Worm (Caenorhabditis elegans): Measurements from ENCODE around the gene ZK688.5.

DNA sequence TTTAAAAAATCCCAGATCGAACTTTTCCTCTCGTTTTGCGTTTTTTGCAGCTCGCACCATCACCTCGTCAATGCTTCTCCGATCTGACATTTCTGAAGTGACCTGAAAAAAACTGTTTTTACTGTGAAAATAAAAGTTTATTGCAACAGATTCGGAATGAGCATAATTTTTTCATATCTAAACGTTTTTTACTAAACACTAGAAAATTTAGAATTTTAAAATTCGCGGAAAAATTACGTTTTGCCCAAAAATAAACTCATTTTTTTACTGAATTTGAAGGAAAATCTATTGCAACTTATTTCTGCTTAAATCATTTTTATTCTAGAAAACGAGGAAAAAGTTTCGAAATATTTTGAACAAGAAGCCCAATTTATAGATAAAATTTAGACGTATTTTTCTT lies 8.5 kb downstream of the ZK688.5 start, which contains the start of gene ZK688.9:
- no peak for TF ChIP-seq him-1 (tag; optimal IDR thresholded peaks at IDR 0.05)
- no peak for TF ChIP-seq dao-5 (tag; optimal IDR thresholded peaks at IDR 0.05)
- TF ChIP-seq W03F9.2 (tag; optimal IDR thresholded peaks at IDR 0.05): no peak
